Worm (Caenorhabditis elegans) whole organism, L4 larva: ENCODE data around the gene ZK822.10.
A peak's percentile ranks its signal among the peaks of the same experiment; 100 is the strongest.

ENCODE experiments used
- D1046.2 ChIP-seq: fragments of 200-800 bp; sonication (Bioruptor generic); IDR thresholded peaks from 2 replicates; pipeline ENCODE4 v1.3.6; 2022; ENCODE audit warnings: missing genetic modification characterization, missing compliant biosample characterization
- F10B5.3 ChIP-seq: sonication (generic microtip); optimal IDR thresholded peaks from 2 replicates; lab custom pipeline; 2016; ENCODE audit warnings: mild to moderate bottlenecking, missing genetic modification characterization, missing compliant biosample characterization
- F37D6.2 ChIP-seq: sonication (generic microtip); optimal IDR thresholded peaks from 2 replicates; lab custom pipeline; 2016; ENCODE audit warnings: mild to moderate bottlenecking, missing genetic modification characterization, missing compliant biosample characterization
- Y105C5A.15 ChIP-seq: fragments of 200-800 bp; sonication (Bioruptor generic); IDR thresholded peaks from 2 replicates; pipeline ENCODE4 v1.3.6; 2022; ENCODE audit warnings: missing genetic modification characterization, missing compliant biosample characterization
- Y48G9A.11 ChIP-seq: fragments of 200-800 bp; sonication (Bioruptor generic); IDR thresholded peaks from 2 replicates; pipeline ENCODE4 v1.3.6; 2022; ENCODE audit warnings: missing genetic modification reagents, missing genetic modification characterization, missing compliant biosample characterization
- Y75B8A.6 ChIP-seq: fragments of 200-800 bp; sonication (Bioruptor generic); IDR thresholded peaks from 2 replicates; pipeline ENCODE4 v1.3.6; 2022; ENCODE audit warnings: missing genetic modification reagents, missing genetic modification characterization, missing compliant biosample characterization
- ZK546.5 ChIP-seq, 2 experiments: sonication (generic microtip); optimal IDR thresholded peaks; 2 replicates each; lab custom pipeline; 2017; ENCODE audit warnings: missing biosample characterization in 2 of 2, missing genetic modification characterization in 2 of 2
- aly-2 ChIP-seq: sonication (generic microtip); optimal IDR thresholded peaks from 2 replicates; lab custom pipeline; 2018; ENCODE audit warnings: missing biosample characterization, missing genetic modification characterization
- ama-1 ChIP-seq: fragments of 150-350 bp; optimal IDR thresholded peaks from 2 replicates; lab custom pipeline; 2014; ENCODE audit warnings: inconsistent platforms, mixed read lengths
- ceh-28 ChIP-seq: fragments of 150-350 bp; optimal IDR thresholded peaks from 2 replicates; lab custom pipeline; 2014; ENCODE audit warnings: missing biosample characterization, missing genetic modification reagents, missing genetic modification characterization
- ceh-62 ChIP-seq: sonication (generic microtip); optimal IDR thresholded peaks from 2 replicates; lab custom pipeline; 2017; ENCODE audit warnings: missing biosample characterization, missing genetic modification characterization
- ceh-82 ChIP-seq: sonication (generic microtip); optimal IDR thresholded peaks from 2 replicates; lab custom pipeline; 2017; ENCODE audit warnings: missing biosample characterization, missing genetic modification characterization
- cey-2 ChIP-seq: sonication (generic microtip); optimal IDR thresholded peaks from 3 replicates; lab custom pipeline; 2017; ENCODE audit warnings: missing genetic modification characterization, mild to moderate bottlenecking, missing compliant biosample characterization, antibody characterized with exemption, borderline replicate concordance; ENCODE audit not compliant: insufficient read depth
- ctbp-1 ChIP-seq: fragments of 200-800 bp; sonication (Bioruptor generic); IDR thresholded peaks from 2 replicates; pipeline ENCODE4 v1.3.6; 2022; ENCODE audit warnings: missing genetic modification reagents, missing genetic modification characterization, missing compliant biosample characterization
- daf-19 ChIP-seq: fragments of 200-800 bp; sonication (Bioruptor generic); conservative IDR thresholded peaks from 2 replicates; pipeline ENCODE4 v1.3.6; 2022; ENCODE audit warnings: missing genetic modification characterization, missing compliant biosample characterization
- dpl-1 ChIP-seq: fragments of 150-350 bp; optimal IDR thresholded peaks from 2 replicates; lab custom pipeline; 2014; ENCODE audit warnings: missing biosample characterization, missing genetic modification reagents, missing genetic modification characterization
- duxl-1 ChIP-seq: sonication (generic microtip); optimal IDR thresholded peaks from 2 replicates; lab custom pipeline; 2016; ENCODE audit warnings: mild to moderate bottlenecking, missing genetic modification characterization, moderate library complexity, missing compliant biosample characterization; ENCODE audit not compliant: poor library complexity
- dve-1 ChIP-seq: sonication (generic microtip); optimal IDR thresholded peaks from 2 replicates; lab custom pipeline; 2017; ENCODE audit warnings: antibody characterized with exemption, mild to moderate bottlenecking, missing genetic modification characterization, missing compliant biosample characterization; ENCODE audit not compliant: insufficient read depth
- egl-27 ChIP-seq: sonication (generic microtip); optimal IDR thresholded peaks from 3 replicates; lab custom pipeline; 2017; ENCODE audit warnings: missing biosample characterization, missing genetic modification reagents, missing genetic modification characterization
- fkh-10 ChIP-seq: fragments of 150-350 bp; optimal IDR thresholded peaks from 2 replicates; lab custom pipeline; 2014; ENCODE audit warnings: missing biosample characterization, missing genetic modification reagents, missing genetic modification characterization
- gei-8 ChIP-seq: fragments of 200-800 bp; sonication (Bioruptor generic); optimal IDR thresholded peaks from 2 replicates; lab custom pipeline; 2018; ENCODE audit warnings: mild to moderate bottlenecking, missing genetic modification characterization, missing compliant biosample characterization
- hmg-1.1 ChIP-seq: fragments of 200-800 bp; sonication (Bioruptor generic); IDR thresholded peaks from 2 replicates; pipeline ENCODE4 v1.3.6; 2022; ENCODE audit warnings: missing genetic modification reagents, missing genetic modification characterization, missing compliant biosample characterization
- jun-1 ChIP-seq: fragments of 150-350 bp; optimal IDR thresholded peaks from 2 replicates; lab custom pipeline; 2014; ENCODE audit warnings: missing biosample characterization, missing genetic modification reagents, missing genetic modification characterization
- lim-7 ChIP-seq: fragments of 200-800 bp; sonication (Bioruptor generic); IDR thresholded peaks from 2 replicates; pipeline ENCODE4 v1.3.6; 2022; ENCODE audit warnings: missing genetic modification characterization, missing compliant biosample characterization
- lin-13 ChIP-seq: fragments of 150-350 bp; optimal IDR thresholded peaks from 2 replicates; lab custom pipeline; 2014; ENCODE audit warnings: missing biosample characterization, missing genetic modification reagents, missing genetic modification characterization
- lin-38 ChIP-seq: fragments of 200-800 bp; sonication (Bioruptor generic); IDR thresholded peaks from 2 replicates; pipeline ENCODE4 v1.3.6; 2022; ENCODE audit warnings: missing genetic modification reagents, missing genetic modification characterization, missing compliant biosample characterization
- lir-3 ChIP-seq: sonication (generic microtip); optimal IDR thresholded peaks from 2 replicates; lab custom pipeline; 2016; ENCODE audit warnings: mild to moderate bottlenecking, missing genetic modification characterization, missing compliant biosample characterization
- lsy-2 ChIP-seq, 2 experiments: fragments of 150-350 bp in 1 of 2; sonication (generic microtip) in 1 of 2; optimal IDR thresholded peaks; 2 replicates each; lab custom pipeline; 2014 to 2017; ENCODE audit warnings: missing biosample characterization in 2 of 2, missing genetic modification characterization in 2 of 2
- madf-5 ChIP-seq, 2 experiments: fragments of 200-800 bp; sonication (Bioruptor generic); IDR thresholded peaks; 2 replicates each; pipeline ENCODE4 v1.3.6; 2022; ENCODE audit warnings: missing compliant biosample characterization in 2 of 2, missing genetic modification characterization in 2 of 2
- mdl-1 ChIP-seq, 2 experiments: fragments of 150-350 bp in 1 of 2; sonication (generic microtip) in 1 of 2; optimal IDR thresholded peaks; 2 replicates each; lab custom pipeline; 2014 to 2017; ENCODE audit warnings: missing biosample characterization in 2 of 2, missing genetic modification characterization in 2 of 2
- mxl-2 ChIP-seq: fragments of 200-800 bp; sonication (Bioruptor generic); conservative IDR thresholded peaks from 2 replicates; pipeline ENCODE4 v1.3.6; 2022; ENCODE audit warnings: missing genetic modification reagents, missing genetic modification characterization, missing compliant biosample characterization
- mxl-3 ChIP-seq: fragments of 200-800 bp; sonication (Bioruptor generic); optimal IDR thresholded peaks from 2 replicates; lab custom pipeline; 2018; ENCODE audit warnings: mild to moderate bottlenecking, missing genetic modification characterization, missing compliant biosample characterization
- nhr-10 ChIP-seq: fragments of 150-350 bp; optimal IDR thresholded peaks from 2 replicates; lab custom pipeline; 2014; ENCODE audit warnings: missing biosample characterization, missing genetic modification characterization
- nhr-11 ChIP-seq: fragments of 150-350 bp; optimal IDR thresholded peaks from 2 replicates; lab custom pipeline; 2014; ENCODE audit warnings: missing biosample characterization, missing genetic modification characterization
- nhr-111 ChIP-seq: fragments of 200-800 bp; sonication (Bioruptor generic); optimal IDR thresholded peaks from 2 replicates; lab custom pipeline; 2018; ENCODE audit warnings: mild to moderate bottlenecking, missing genetic modification characterization, missing compliant biosample characterization
- nhr-237 ChIP-seq: sonication (generic microtip); optimal IDR thresholded peaks from 2 replicates; lab custom pipeline; 2017; ENCODE audit warnings: missing biosample characterization, missing genetic modification characterization
- nhr-28 ChIP-seq: fragments of 150-350 bp; optimal IDR thresholded peaks from 2 replicates; lab custom pipeline; 2014; ENCODE audit warnings: missing biosample characterization, missing genetic modification characterization
- nhr-42 ChIP-seq: fragments of 200-800 bp; sonication (Bioruptor generic); IDR thresholded peaks from 2 replicates; pipeline ENCODE4 v1.3.6; 2022; ENCODE audit warnings: missing genetic modification characterization, missing compliant biosample characterization
- nhr-48 ChIP-seq: sonication (generic microtip); optimal IDR thresholded peaks from 2 replicates; lab custom pipeline; 2016; ENCODE audit warnings: mild to moderate bottlenecking, missing genetic modification characterization, missing compliant biosample characterization
- nhr-6 ChIP-seq: fragments of 150-350 bp; optimal IDR thresholded peaks from 2 replicates; lab custom pipeline; 2014; ENCODE audit warnings: missing biosample characterization, missing genetic modification characterization
- nhr-76 ChIP-seq: fragments of 150-350 bp; optimal IDR thresholded peaks from 2 replicates; lab custom pipeline; 2014; ENCODE audit warnings: missing biosample characterization, missing genetic modification characterization
- pha-4 ChIP-seq, 2 experiments: fragments of 150-350 bp in 1 of 2; fragments of 200-800 bp in 1 of 2; sonication (Bioruptor generic) in 1 of 2; IDR thresholded peaks in 1 of 2; optimal IDR thresholded peaks in 1 of 2; 2 replicates each; pipeline versions ENCODE4 v1.3.6 to Lab custom; 2014 to 2022; ENCODE audit warnings: missing genetic modification characterization in 2 of 2, missing genetic modification reagents in 2 of 2, missing biosample characterization in 1 of 2, missing compliant biosample characterization in 1 of 2
- pqm-1 ChIP-seq: sonication (generic microtip); optimal IDR thresholded peaks from 2 replicates; lab custom pipeline; 2017; ENCODE audit warnings: missing biosample characterization, missing genetic modification characterization
- skn-1 ChIP-seq: fragments of 150-350 bp; optimal IDR thresholded peaks from 2 replicates; lab custom pipeline; 2014; ENCODE audit warnings: missing biosample characterization, missing genetic modification characterization
- snpc-1.2 ChIP-seq: fragments of 200-800 bp; sonication (Bioruptor generic); IDR thresholded peaks from 2 replicates; pipeline ENCODE4 v1.3.6; 2022; ENCODE audit warnings: missing genetic modification reagents, missing genetic modification characterization, missing compliant biosample characterization
- spr-1 ChIP-seq: sonication (generic microtip); optimal IDR thresholded peaks from 2 replicates; lab custom pipeline; 2016; ENCODE audit warnings: mild to moderate bottlenecking, missing genetic modification characterization, missing compliant biosample characterization
- tra-1 ChIP-seq: fragments of 200-800 bp; sonication (Bioruptor generic); IDR thresholded peaks from 2 replicates; pipeline ENCODE4 v1.3.6; 2022; ENCODE audit warnings: missing genetic modification reagents, missing genetic modification characterization, missing compliant biosample characterization
- unc-130 ChIP-seq: sonication (generic microtip); optimal IDR thresholded peaks from 2 replicates; lab custom pipeline; 2016; ENCODE audit warnings: missing genetic modification reagents, missing genetic modification characterization, missing compliant biosample characterization
- vab-7 ChIP-seq: fragments of 200-800 bp; sonication (Bioruptor generic); IDR thresholded peaks from 2 replicates; pipeline ENCODE4 v1.3.6; 2022; ENCODE audit warnings: missing genetic modification reagents, missing genetic modification characterization, missing compliant biosample characterization
- zfp-2 ChIP-seq: sonication (generic microtip); optimal IDR thresholded peaks from 2 replicates; lab custom pipeline; 2016; ENCODE audit warnings: mild to moderate bottlenecking, missing genetic modification characterization, missing compliant biosample characterization
- zfp-3 ChIP-seq: fragments of 200-800 bp; sonication (Bioruptor generic); conservative IDR thresholded peaks from 2 replicates; pipeline ENCODE4 v1.3.6; 2022; ENCODE audit warnings: missing genetic modification reagents, missing genetic modification characterization, missing compliant biosample characterization

The ZK822.10 gene

ce11 chrIV:11952612-11953299, 35.8 kb downstream of the ZK822.10 start, which contains the start of gene gdh-1 (continued):
- TF ChIP-seq vab-7 (GFP tag; lab: Robert Waterston, UW) (no peak), spr-1 (no peak), lim-7 (GFP tag; lab: Robert Waterston, UW) (no peak), ceh-28 (tag; lab: Kevin White, UChicago) (no peak), gei-8 (GFP tag; lab: Kevin White, UChicago) (no peak), ctbp-1 (GFP tag; lab: Robert Waterston, UW) (no peak), mxl-2 (GFP tag; lab: Robert Waterston, UW) (no peak), egl-27 (no peak), ZK546.5 (tag; optimal IDR thresholded peaks at IDR 0.05; lab: Kevin White, UChicago) (no peak), D1046.2 (no peak), pha-4 (GFP tag; IDR thresholded peaks at IDR 0.05; lab: Robert Waterston, UW) (no peak), pha-4 (tag; optimal IDR thresholded peaks at IDR 0.05; lab: Kevin White, UChicago) (peak; percentile 35), unc-130 (GFP tag; lab: Kevin White, UChicago) (no peak), zfp-2 (tag; lab: Kevin White, UChicago) (no peak), madf-5 (GFP tag; IDR thresholded peaks at IDR 0.05; lab: Robert Waterston, UW) (no peak), F37D6.2 (no peak), nhr-11 (no peak), nhr-237 (tag; lab: Kevin White, UChicago) (no peak), Y48G9A.11 (GFP tag; lab: Robert Waterston, UW) (no peak), lir-3 (tag; lab: Kevin White, UChicago) (no peak), nhr-28 (peak; percentile 74), pqm-1 (tag; lab: Kevin White, UChicago) (peak; percentile 5), mxl-3 (no peak), nhr-76 (tag; lab: Kevin White, UChicago) (no peak), lin-13 (GFP tag; lab: Kevin White, UChicago) (no peak), tra-1 (no peak), F10B5.3 (tag; lab: Kevin White, UChicago) (no peak), jun-1 (tag; lab: Kevin White, UChicago) (no peak), cey-2 (tag; lab: Kevin White, UChicago) (no peak), hmg-1.1 (GFP tag; lab: Robert Waterston, UW) (peak; percentile 50), nhr-111 (GFP tag; lab: Kevin White, UChicago) (no peak), dve-1 (tag; lab: Kevin White, UChicago) (peak; percentile 57), Y75B8A.6 (no peak), snpc-1.2 (GFP tag; lab: Robert Waterston, UW) (0 out of 2 replicates have a peak, but pooled peaks have one; percentile 15), skn-1 (tag; lab: Kevin White, UChicago) (no peak), aly-2 (tag; lab: Kevin White, UChicago) (no peak), nhr-10 (no peak), fkh-10 (GFP tag; lab: Kevin White, UChicago) (no peak), ceh-82 (no peak), nhr-6 (no peak), mdl-1 (tag; optimal IDR thresholded peaks at IDR 0.05; lab: Kevin White, UChicago) (peak in 1 of 2 experiments; percentile 58), zfp-3 (GFP tag; lab: Robert Waterston, UW) (no peak), nhr-48 (tag; lab: Kevin White, UChicago) (no peak), daf-19 (no peak), ama-1 (lab: Kevin White, UChicago) (peak; percentile 84), duxl-1 (no peak), lin-38 (GFP tag; lab: Robert Waterston, UW) (no peak), dpl-1 (no peak), Y105C5A.15 (GFP tag; lab: Robert Waterston, UW) (no peak), ceh-62 (tag; lab: Kevin White, UChicago) (no peak), nhr-42 (GFP tag; lab: Robert Waterston, UW) (no peak), lsy-2 (tag; optimal IDR thresholded peaks at IDR 0.05; lab: Kevin White, UChicago) (peak in 1 of 2 experiments; percentile 56)
